Fruit fly (Drosophila melanogaster) whole organism, embryonic: ENCODE results near the gene CG9514.

Source experiments
- Atf-2 ChIP-seq: fragments of 200-800 bp; sonication (Bioruptor generic); optimal IDR thresholded peaks from 2 replicates; lab custom pipeline; 2016; ENCODE audit warnings: missing biosample characterization, missing genetic modification characterization
- Bteb2 ChIP-seq: fragments of 200-800 bp; sonication (Bioruptor generic); optimal IDR thresholded peaks from 2 replicates; lab custom pipeline; 2016; ENCODE audit warnings: missing biosample characterization, missing genetic modification characterization
- CG1233 ChIP-seq: fragments of 200-800 bp; sonication (Bioruptor generic); optimal IDR thresholded peaks from 4 replicates; lab custom pipeline; 2018; ENCODE audit warnings: missing biosample characterization, mild to moderate bottlenecking, missing genetic modification characterization
- CG14710 ChIP-seq: fragments of 200-800 bp; sonication (Bioruptor generic); optimal IDR thresholded peaks from 3 replicates; lab custom pipeline; 2019; ENCODE audit warnings: missing biosample characterization, mild to moderate bottlenecking, missing genetic modification characterization, moderate library complexity
- CG1647 ChIP-seq: fragments of 200-800 bp; sonication (Bioruptor generic); optimal IDR thresholded peaks from 3 replicates; lab custom pipeline; 2016; ENCODE audit warnings: missing biosample characterization, missing genetic modification characterization
- CG17186 ChIP-seq: fragments of 200-800 bp; sonication (Bioruptor generic); optimal IDR thresholded peaks from 3 replicates; lab custom pipeline; 2017; ENCODE audit warnings: missing biosample characterization, missing genetic modification reagents, missing genetic modification characterization
- CG17359 ChIP-seq: fragments of 200-800 bp; sonication (Bioruptor generic); optimal IDR thresholded peaks from 3 replicates; lab custom pipeline; 2018; ENCODE audit warnings: missing biosample characterization, mild to moderate bottlenecking, missing genetic modification characterization, moderate library complexity
- CG17385 ChIP-seq: fragments of 200-800 bp; sonication (Bioruptor generic); optimal IDR thresholded peaks from 3 replicates; lab custom pipeline; 2018; ENCODE audit warnings: missing biosample characterization, mild to moderate bottlenecking, missing genetic modification characterization
- CG17568 ChIP-seq: fragments of 200-800 bp; sonication (Bioruptor generic); optimal IDR thresholded peaks from 2 replicates; lab custom pipeline; 2018; ENCODE audit warnings: missing biosample characterization, mild to moderate bottlenecking, missing genetic modification characterization, moderate library complexity
- CG2199 ChIP-seq: fragments of 200-800 bp; sonication (Bioruptor generic); IDR thresholded peaks from 3 replicates; pipeline ENCODE4 v1.3.6; 2022; ENCODE audit warnings: missing biosample characterization, missing genetic modification characterization
- CG2202 ChIP-seq: fragments of 200-800 bp; sonication (Bioruptor generic); optimal IDR thresholded peaks from 2 replicates; lab custom pipeline; 2018; ENCODE audit warnings: missing biosample characterization, mild to moderate bottlenecking, missing genetic modification characterization
- CG2889 ChIP-seq: fragments of 200-800 bp; sonication (Bioruptor generic); IDR thresholded peaks from 3 replicates; pipeline ENCODE4 v1.3.6; 2022; ENCODE audit warnings: missing biosample characterization, missing genetic modification characterization
- CG31224 ChIP-seq: fragments of 200-800 bp; sonication (Bioruptor generic); IDR thresholded peaks from 2 replicates; pipeline ENCODE4 v1.3.6; 2022; ENCODE audit warnings: missing biosample characterization, missing genetic modification characterization
- CG31441 ChIP-seq: fragments of 200-800 bp; sonication (Bioruptor generic); IDR thresholded peaks from 2 replicates; pipeline ENCODE4 v1.3.6; 2022; ENCODE audit warnings: missing biosample characterization, missing genetic modification characterization
- CG32772 ChIP-seq: fragments of 200-800 bp; sonication (Bioruptor generic); IDR thresholded peaks from 2 replicates; pipeline ENCODE4 v1.3.6; 2022; ENCODE audit warnings: missing biosample characterization, missing genetic modification characterization
- CG4282 ChIP-seq: fragments of 200-800 bp; sonication (Bioruptor generic); optimal IDR thresholded peaks from 2 replicates; lab custom pipeline; 2016; ENCODE audit warnings: missing biosample characterization, missing genetic modification characterization
- CG6175 ChIP-seq: fragments of 200-800 bp; sonication (Bioruptor generic); IDR thresholded peaks from 3 replicates; pipeline ENCODE4 v1.3.6; 2022; ENCODE audit warnings: missing biosample characterization, missing genetic modification characterization
- CG6689 ChIP-seq: fragments of 200-800 bp; sonication (Bioruptor generic); IDR thresholded peaks from 2 replicates; pipeline ENCODE4 v1.3.6; 2022; ENCODE audit warnings: missing biosample characterization, missing genetic modification characterization
- CG7357 ChIP-seq: fragments of 200-800 bp; sonication (Bioruptor generic); IDR thresholded peaks from 3 replicates; pipeline ENCODE4 v1.3.6; 2022; ENCODE audit warnings: missing biosample characterization, missing genetic modification characterization
- CG8281 ChIP-seq: fragments of 200-800 bp; sonication (Bioruptor generic); optimal IDR thresholded peaks from 2 replicates; lab custom pipeline; 2018; ENCODE audit warnings: missing biosample characterization, mild to moderate bottlenecking, missing genetic modification characterization, moderate library complexity
- CG8944 ChIP-seq: fragments of 200-800 bp; sonication (Bioruptor generic); optimal IDR thresholded peaks from 3 replicates; lab custom pipeline; 2016; ENCODE audit warnings: missing biosample characterization, missing genetic modification characterization
- CG9932 ChIP-seq: fragments of 200-800 bp; sonication (Bioruptor generic); IDR thresholded peaks from 2 replicates; pipeline ENCODE4 v1.3.6; 2022; ENCODE audit warnings: missing biosample characterization, missing genetic modification characterization
- CHES-1-like ChIP-seq: fragments of 200-800 bp; sonication (Bioruptor generic); optimal IDR thresholded peaks from 2 replicates; lab custom pipeline; 2016; ENCODE audit warnings: missing biosample characterization, missing genetic modification characterization
- Deaf1 ChIP-seq: fragments of 200-800 bp; optimal IDR thresholded peaks from 3 replicates; lab custom pipeline; 2019; ENCODE audit warnings: missing biosample characterization, mild to moderate bottlenecking, missing genetic modification characterization, moderate library complexity
- Ets65A ChIP-seq: fragments of 200-800 bp; sonication (Bioruptor generic); peaks from one replicate; lab custom pipeline; 2016; ENCODE audit warnings: missing biosample characterization, missing genetic modification characterization
- HLH3B ChIP-seq: fragments of 200-800 bp; sonication (Bioruptor generic); IDR thresholded peaks from 2 replicates; pipeline ENCODE4 v1.3.6; 2022; ENCODE audit warnings: missing biosample characterization, missing genetic modification characterization
- HmgZ ChIP-seq: fragments of 200-800 bp; sonication (Bioruptor generic); optimal IDR thresholded peaks from 2 replicates; lab custom pipeline; 2018; ENCODE audit warnings: missing biosample characterization, mild to moderate bottlenecking, missing genetic modification characterization
- Myb ChIP-seq: fragments of 200-800 bp; sonication (Bioruptor generic); optimal IDR thresholded peaks from 2 replicates; lab custom pipeline; 2016; ENCODE audit warnings: missing biosample characterization, missing genetic modification characterization
- Nf-YC ChIP-seq: fragments of 200-800 bp; optimal IDR thresholded peaks from 3 replicates; lab custom pipeline; 2019; ENCODE audit warnings: missing biosample characterization, mild to moderate bottlenecking, missing genetic modification characterization, moderate library complexity
- Ravus ChIP-seq: fragments of 200-800 bp; sonication (Bioruptor generic); IDR thresholded peaks from 2 replicates; pipeline ENCODE4 v1.3.6; 2022; ENCODE audit warnings: missing biosample characterization, missing genetic modification characterization
- Taf1 ChIP-seq: fragments of 200-800 bp; sonication (Bioruptor generic); IDR thresholded peaks from 2 replicates; pipeline ENCODE4 v1.3.6; 2022; ENCODE audit warnings: missing biosample characterization, missing genetic modification characterization
- Xrp1 ChIP-seq: fragments of 200-800 bp; sonication (Bioruptor generic); IDR thresholded peaks from 2 replicates; pipeline ENCODE4 v1.3.6; 2022; ENCODE audit warnings: missing biosample characterization, missing genetic modification characterization
- ac ChIP-seq: fragments of 200-800 bp; sonication (Bioruptor generic); optimal IDR thresholded peaks from 3 replicates; lab custom pipeline; 2017; ENCODE audit warnings: missing biosample characterization, mild to moderate bottlenecking, missing genetic modification characterization
- ap ChIP-seq: fragments of 200-800 bp; sonication (Bioruptor generic); IDR thresholded peaks from 2 replicates; pipeline ENCODE4 v1.3.6; 2022; ENCODE audit warnings: missing biosample characterization, missing genetic modification characterization
- bigmax ChIP-seq: fragments of 200-800 bp; sonication (Bioruptor generic); optimal IDR thresholded peaks from 2 replicates; lab custom pipeline; 2018; ENCODE audit warnings: missing biosample characterization, mild to moderate bottlenecking, missing genetic modification characterization
- chif ChIP-seq, 2 experiments: fragments of 200-800 bp; sonication (Bioruptor generic); optimal IDR thresholded peaks; 3 replicates each; lab custom pipeline; 2016; ENCODE audit warnings: missing biosample characterization in 2 of 2, missing genetic modification characterization in 2 of 2
- corto ChIP-seq: fragments of 200-800 bp; sonication (Bioruptor generic); optimal IDR thresholded peaks from 2 replicates; lab custom pipeline; 2016; ENCODE audit warnings: missing biosample characterization, mild to moderate bottlenecking, missing genetic modification characterization, moderate library complexity
- fd3F ChIP-seq: fragments of 200-800 bp; sonication (Bioruptor generic); optimal IDR thresholded peaks from 2 replicates; lab custom pipeline; 2018; ENCODE audit warnings: missing biosample characterization, mild to moderate bottlenecking, missing genetic modification characterization, moderate library complexity
- grn ChIP-seq: fragments of 200-800 bp; sonication (Bioruptor generic); optimal IDR thresholded peaks from 3 replicates; lab custom pipeline; 2017; ENCODE audit warnings: missing biosample characterization, missing genetic modification characterization
- gsb-n ChIP-seq: fragments of 200-800 bp; sonication (Bioruptor generic); optimal IDR thresholded peaks from 3 replicates; lab custom pipeline; 2018; ENCODE audit warnings: missing biosample characterization, mild to moderate bottlenecking, missing genetic modification characterization
- gt ChIP-seq: fragments of 200-800 bp; sonication (Bioruptor generic); IDR thresholded peaks from 2 replicates; pipeline ENCODE4 v1.3.6; 2022; ENCODE audit warnings: missing biosample characterization, missing genetic modification characterization
- hkb ChIP-seq, 2 experiments: fragments of 200-800 bp in 1 of 2; fragments of >200 bp in 1 of 2; sonication (Bioruptor generic) in 1 of 2; IDR thresholded peaks in 1 of 2; optimal IDR thresholded peaks in 1 of 2; 2 replicates each; pipeline versions ENCODE4 v1.3.6 to Lab custom; 2017 to 2022; ENCODE audit warnings: missing biosample characterization in 1 of 2, missing genetic modification characterization in 1 of 2
- nerfin-2 ChIP-seq: fragments of 200-800 bp; sonication (Bioruptor generic); IDR thresholded peaks from 2 replicates; pipeline ENCODE4 v1.3.6; 2022; ENCODE audit warnings: missing biosample characterization, missing genetic modification characterization; ENCODE audit not compliant: partially characterized antibody
- odd ChIP-seq: fragments of 200-800 bp; sonication (Bioruptor generic); optimal IDR thresholded peaks from 2 replicates; lab custom pipeline; 2017; ENCODE audit warnings: missing biosample characterization, mild to moderate bottlenecking, missing genetic modification characterization
- p53 ChIP-seq: fragments of 200-800 bp; sonication (Bioruptor generic); optimal IDR thresholded peaks from 2 replicates; lab custom pipeline; 2016; ENCODE audit warnings: missing biosample characterization, missing genetic modification characterization
- pzg ChIP-seq: fragments of 200-800 bp; sonication (Bioruptor generic); optimal IDR thresholded peaks from 3 replicates; lab custom pipeline; 2018; ENCODE audit warnings: missing biosample characterization, mild to moderate bottlenecking, missing genetic modification characterization, moderate library complexity
- rib ChIP-seq: fragments of 200-800 bp; sonication (Bioruptor generic); IDR thresholded peaks from 2 replicates; pipeline ENCODE4 v1.3.6; 2022; ENCODE audit warnings: missing biosample characterization, missing genetic modification characterization
- schlank ChIP-seq: fragments of 200-800 bp; sonication (Bioruptor generic); optimal IDR thresholded peaks from 2 replicates; lab custom pipeline; 2018; ENCODE audit warnings: missing biosample characterization, mild to moderate bottlenecking, missing genetic modification characterization
- sd ChIP-seq: fragments of 200-800 bp; sonication (Bioruptor generic); optimal IDR thresholded peaks from 3 replicates; lab custom pipeline; 2018; ENCODE audit warnings: missing biosample characterization, mild to moderate bottlenecking, missing genetic modification characterization, moderate library complexity
- sim ChIP-seq: fragments of 200-800 bp; sonication (Bioruptor generic); IDR thresholded peaks from 2 replicates; pipeline ENCODE4 v1.3.6; 2022; ENCODE audit warnings: missing biosample characterization, missing genetic modification characterization
- vvl ChIP-seq: fragments of 200-800 bp; sonication (Bioruptor generic); IDR thresholded peaks from 2 replicates; pipeline ENCODE4 v1.3.6; 2022; ENCODE audit warnings: missing biosample characterization, missing genetic modification characterization
- yki ChIP-seq: fragments of >200 bp; optimal IDR thresholded peaks from 3 replicates; lab custom pipeline; 2018

Gene CG9514

DNA sequence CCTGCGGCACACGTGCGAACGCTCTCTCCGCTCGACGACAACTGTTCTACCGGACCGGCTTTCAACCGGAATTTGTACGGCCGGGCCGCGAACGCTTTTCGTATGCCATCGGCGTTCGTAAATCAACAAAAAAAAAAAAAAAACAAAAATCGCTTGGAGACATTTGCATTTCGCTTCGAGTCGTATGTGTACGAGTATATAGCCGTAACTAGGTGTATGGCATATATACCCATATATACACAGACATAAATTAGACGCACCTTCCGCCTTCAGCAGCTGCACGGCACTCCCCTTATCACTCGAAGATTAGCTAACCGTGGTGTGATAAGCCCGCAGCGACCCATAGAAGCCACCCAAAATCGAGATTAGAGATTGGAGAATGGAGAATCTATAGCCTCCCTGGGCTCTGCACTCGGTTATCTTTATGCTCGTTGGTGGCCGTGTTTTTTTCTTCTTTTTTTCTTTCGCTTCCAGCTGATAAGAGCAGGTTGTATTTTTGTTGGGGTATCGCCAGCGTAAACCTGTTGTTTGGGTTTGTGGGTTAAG lies 8.9 kb upstream of the CG9514 start, which contains the start of gene CG9512 (continued):
- TF ChIP-seq ap (GFP tag; lab: Robert Waterston, UW), result no peak
- TF ChIP-seq sd (tag; lab: Kevin White, UChicago), result peak; percentile 11
- no peak for TF ChIP-seq Ets65A
- TF ChIP-seq Deaf1, result peak; percentile 82
- TF ChIP-seq CG6689, result no peak
- no peak for TF ChIP-seq gt (GFP tag; lab: Robert Waterston, UW)
- no peak for TF ChIP-seq CG8281 (tag; lab: Kevin White, UChicago)
- TF ChIP-seq vvl (GFP tag; lab: Robert Waterston, UW), result peak; percentile 14; the same call in 1 of the 2 replicates
- TF ChIP-seq Taf1 (GFP tag; lab: Robert Waterston, UW), result no peak
- TF ChIP-seq CG2889 (GFP tag; lab: Robert Waterston, UW), result no peak
- no peak for TF ChIP-seq CG31441
- no peak for TF ChIP-seq CG17186 (GFP tag; lab: Kevin White, UChicago)
- TF ChIP-seq CG2199, result no peak
- TF ChIP-seq nerfin-2 (GFP tag; lab: Robert Waterston, UW), result no peak
- TF ChIP-seq gsb-n (tag; lab: Kevin White, UChicago), result no peak
- TF ChIP-seq Xrp1 (GFP tag; lab: Robert Waterston, UW), result no peak
- TF ChIP-seq CHES-1-like (GFP tag; lab: Kevin White, UChicago), result no peak
- TF ChIP-seq p53, result no peak
- TF ChIP-seq CG14710 (tag; lab: Kevin White, UChicago), result no peak
- no peak for TF ChIP-seq Ravus (GFP tag; lab: Robert Waterston, UW)
- TF ChIP-seq CG7357 (GFP tag; lab: Robert Waterston, UW), result no peak
- TF ChIP-seq sim (GFP tag; lab: Robert Waterston, UW), result no peak
- TF ChIP-seq pzg (GFP tag; lab: Kevin White, UChicago), result no peak
- no peak for TF ChIP-seq HLH3B (GFP tag; lab: Robert Waterston, UW)
- TF ChIP-seq Myb (GFP tag; lab: Kevin White, UChicago), result no peak
- TF ChIP-seq schlank, result no peak
- no peak for TF ChIP-seq CG1233 (GFP tag; lab: Kevin White, UChicago)
- no peak for TF ChIP-seq HmgZ (tag; lab: Kevin White, UChicago)
- TF ChIP-seq CG31224 (GFP tag; lab: Robert Waterston, UW), result no peak
- TF ChIP-seq CG2202 (tag; lab: Kevin White, UChicago), result no peak
- no peak for TF ChIP-seq Bteb2
- no peak for TF ChIP-seq CG17385 (GFP tag; lab: Kevin White, UChicago)
- peak; percentile 91 for TF ChIP-seq grn
- no peak for TF ChIP-seq CG8944 (GFP tag; lab: Kevin White, UChicago)
- no peak for TF ChIP-seq chif (GFP tag; optimal IDR thresholded peaks at IDR 0.05; lab: Kevin White, UChicago)
- peak; percentile 40 for TF ChIP-seq odd
- no peak for TF ChIP-seq CG17568 (GFP tag; lab: Kevin White, UChicago)
- TF ChIP-seq bigmax, result no peak
- no peak for TF ChIP-seq CG6175 (GFP tag; lab: Robert Waterston, UW)
- no peak for TF ChIP-seq CG4282 (GFP tag; lab: Kevin White, UChicago)
- peak; percentile 56 for TF ChIP-seq CG32772
- no peak for TF ChIP-seq Atf-2 (GFP tag; lab: Kevin White, UChicago)
- TF ChIP-seq hkb (optimal IDR thresholded peaks at IDR 0.05; lab: Kevin White, UChicago), result no peak
- TF ChIP-seq hkb (GFP tag; IDR thresholded peaks at IDR 0.05; lab: Robert Waterston, UW), result no peak
- TF ChIP-seq Nf-YC (tag; lab: Kevin White, UChicago), result peak; percentile 2
- no peak for TF ChIP-seq corto (GFP tag; lab: Kevin White, UChicago)
- TF ChIP-seq CG1647, result no peak
- TF ChIP-seq yki (lab: Kevin White, UChicago), result no peak
- TF ChIP-seq fd3F (GFP tag; lab: Kevin White, UChicago), result no peak
- no peak for TF ChIP-seq CG17359 (tag; lab: Kevin White, UChicago)
- no peak for TF ChIP-seq ac
- no peak for TF ChIP-seq rib (GFP tag; lab: Robert Waterston, UW)
- no peak for TF ChIP-seq CG9932 (GFP tag; lab: Robert Waterston, UW)
